Fruit fly (Drosophila melanogaster): Measurements from ENCODE around the gene Ube4A.

Gene Ube4A

dm6 chr2L:6677453-6677852 is 19.1 kb downstream of the Ube4A start, which contains the start of gene Nse1:
Gene Nse1 (minus strand): TSS chr2L:6677625.
- TF ChIP-seq Myc (optimal IDR thresholded peaks at IDR 0.05) (no peak), psq (optimal IDR thresholded peaks at IDR 0.05) (no peak), h (optimal IDR thresholded peaks at IDR 0.05) (no peak), Sin3A (optimal IDR thresholded peaks at IDR 0.05) (no peak), ttk (optimal IDR thresholded peaks at IDR 0.05) (no peak), insv (optimal IDR thresholded peaks at IDR 0.05) (no peak)

- TF ChIP-seq ttk (optimal IDR thresholded peaks at IDR 0.05) (no peak), insv (optimal IDR thresholded peaks at IDR 0.05) (no peak), Sin3A (optimal IDR thresholded peaks at IDR 0.05) (no peak)
Measured at dm6 chr2L:6682909-6683308, 24.6 kb downstream of the Ube4A start.

- no peak for TF ChIP-seq Myc (optimal IDR thresholded peaks at IDR 0.05)
- TF ChIP-seq insv (optimal IDR thresholded peaks at IDR 0.05), result no peak
- no peak for TF ChIP-seq psq (optimal IDR thresholded peaks at IDR 0.05)
- no peak for TF ChIP-seq Sin3A (optimal IDR thresholded peaks at IDR 0.05)
- TF ChIP-seq h (optimal IDR thresholded peaks at IDR 0.05), result no peak
- TF ChIP-seq ttk (optimal IDR thresholded peaks at IDR 0.05), result no peak
Measured at dm6 chr2L:6683992-6684882, 25.9 kb downstream of the Ube4A start, which contains the start of gene Nhe3. Gene Nhe3 (minus strand): TSS chr2L:6684364.

dm6 chr2L:6686612-6687011 is 28.3 kb downstream of the Ube4A start, which contains the start of gene CG11327:
Gene CG11327 (minus strand): TSS chr2L:6686712.
- TF ChIP-seq psq (optimal IDR thresholded peaks at IDR 0.05) (no peak), Myc (optimal IDR thresholded peaks at IDR 0.05) (no peak), insv (optimal IDR thresholded peaks at IDR 0.05) (no peak), ttk (optimal IDR thresholded peaks at IDR 0.05) (no peak), Sin3A (optimal IDR thresholded peaks at IDR 0.05) (no peak), h (optimal IDR thresholded peaks at IDR 0.05) (no peak)

- TF ChIP-seq Sin3A (optimal IDR thresholded peaks at IDR 0.05), result no peak
- TF ChIP-seq h (optimal IDR thresholded peaks at IDR 0.05), result no peak
- TF ChIP-seq ttk (optimal IDR thresholded peaks at IDR 0.05), result no peak
- no peak for TF ChIP-seq Myc (optimal IDR thresholded peaks at IDR 0.05)
- TF ChIP-seq insv (optimal IDR thresholded peaks at IDR 0.05), result no peak
- TF ChIP-seq psq (optimal IDR thresholded peaks at IDR 0.05), result no peak
Measured at dm6 chr2L:6692048-6692447, 33.7 kb downstream of the Ube4A start.

dm6 chr2L:6693794-6694254 is 35.5 kb downstream of the Ube4A start:
- no peak for TF ChIP-seq insv (optimal IDR thresholded peaks at IDR 0.05)
- TF ChIP-seq psq (optimal IDR thresholded peaks at IDR 0.05), result no peak
- TF ChIP-seq Sin3A (optimal IDR thresholded peaks at IDR 0.05), result no peak
- no peak for TF ChIP-seq Myc (optimal IDR thresholded peaks at IDR 0.05)
- no peak for TF ChIP-seq ttk (optimal IDR thresholded peaks at IDR 0.05)
- no peak for TF ChIP-seq h (optimal IDR thresholded peaks at IDR 0.05)

dm6 chr2L:6696229-6696628 is 37.9 kb downstream of the Ube4A start:
- TF ChIP-seq Myc (optimal IDR thresholded peaks at IDR 0.05), result no peak
- TF ChIP-seq h (optimal IDR thresholded peaks at IDR 0.05), result no peak
- no peak for TF ChIP-seq psq (optimal IDR thresholded peaks at IDR 0.05)
- TF ChIP-seq ttk (optimal IDR thresholded peaks at IDR 0.05), result no peak

dm6 chr2L:6698387-6698786 is 40.1 kb downstream of the Ube4A start:
- no peak for TF ChIP-seq ttk (optimal IDR thresholded peaks at IDR 0.05)

- TF ChIP-seq ttk (optimal IDR thresholded peaks at IDR 0.05) (no peak), insv (optimal IDR thresholded peaks at IDR 0.05) (no peak), h (optimal IDR thresholded peaks at IDR 0.05) (no peak), Sin3A (optimal IDR thresholded peaks at IDR 0.05) (no peak), Myc (optimal IDR thresholded peaks at IDR 0.05) (no peak), psq (optimal IDR thresholded peaks at IDR 0.05) (no peak)
Measured at dm6 chr2L:6700742-6701141, 42.4 kb downstream of the Ube4A start.

dm6 chr2L:6701409-6702199 is 43.3 kb downstream of the Ube4A start:
- TF ChIP-seq psq (optimal IDR thresholded peaks at IDR 0.05), result no peak
- no peak for TF ChIP-seq h (optimal IDR thresholded peaks at IDR 0.05)
- no peak for TF ChIP-seq Sin3A (optimal IDR thresholded peaks at IDR 0.05)
- no peak for TF ChIP-seq ttk (optimal IDR thresholded peaks at IDR 0.05)
- TF ChIP-seq Myc (optimal IDR thresholded peaks at IDR 0.05), result no peak
- no peak for TF ChIP-seq insv (optimal IDR thresholded peaks at IDR 0.05)

dm6 chr2L:6705081-6705480 is 46.8 kb downstream of the Ube4A start:
- no peak for TF ChIP-seq ttk (optimal IDR thresholded peaks at IDR 0.05)
- TF ChIP-seq psq (optimal IDR thresholded peaks at IDR 0.05), result no peak
- TF ChIP-seq insv (optimal IDR thresholded peaks at IDR 0.05), result no peak
- no peak for TF ChIP-seq Sin3A (optimal IDR thresholded peaks at IDR 0.05)
- TF ChIP-seq h (optimal IDR thresholded peaks at IDR 0.05), result no peak
- TF ChIP-seq Myc (optimal IDR thresholded peaks at IDR 0.05), result no peak

- no peak for TF ChIP-seq h (optimal IDR thresholded peaks at IDR 0.05)
Measured at dm6 chr2L:6706368-6706919, 48.1 kb downstream of the Ube4A start.

All from Kc167 (cell line).